Fruit fly (Drosophila melanogaster): ENCODE results near the gene Mcm10.

Mcm10 gene

DNA sequence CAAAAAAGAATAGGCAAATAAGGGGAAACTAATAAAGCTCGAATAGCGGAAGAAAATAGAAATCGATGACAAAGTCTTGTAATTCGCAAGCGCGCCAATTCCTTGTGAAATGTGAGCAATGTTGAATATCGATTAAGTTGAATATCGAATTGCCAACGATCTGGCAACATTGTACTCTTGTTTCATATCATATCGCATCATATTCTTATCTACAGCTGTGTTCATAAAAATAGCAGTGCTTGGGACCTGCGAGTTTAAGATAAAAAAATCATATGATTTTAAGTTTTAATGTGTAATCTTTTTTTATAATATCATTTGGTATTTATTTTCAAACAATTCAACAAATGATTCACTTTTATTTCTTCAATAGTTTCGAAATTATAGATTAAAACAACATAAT lies 30.7 kb upstream of the Mcm10 start (continued):
- TF ChIP-seq D19A (tag; optimal IDR thresholded peaks at IDR 0.05): peak; percentile 52
- no peak for TF ChIP-seq croc (GFP tag; conservative IDR thresholded peaks at IDR 0.05)
- TF ChIP-seq az2 (GFP tag; optimal IDR thresholded peaks at IDR 0.05): peak; percentile 49

- peak; percentile 26 for TF ChIP-seq CG30020 (tag; optimal IDR thresholded peaks at IDR 0.05)
- no peak for TF ChIP-seq CG2678 (tag; optimal IDR thresholded peaks at IDR 0.05)
- peak; percentile 78 for TF ChIP-seq stwl (tag; optimal IDR thresholded peaks at IDR 0.05)
- TF ChIP-seq pros (GFP tag; optimal IDR thresholded peaks at IDR 0.05): peak; percentile 61
- TF ChIP-seq CG17612 (GFP tag; IDR thresholded peaks at IDR 0.05): no peak
- TF ChIP-seq CG15514 (GFP tag; optimal IDR thresholded peaks at IDR 0.05): peak; percentile 41
- TF ChIP-seq Fer1 (GFP tag; optimal IDR thresholded peaks at IDR 0.05): peak; percentile 22
- peak; percentile 14 for TF ChIP-seq CG15601 (tag; optimal IDR thresholded peaks at IDR 0.05)
- TF ChIP-seq trem (tag; optimal IDR thresholded peaks at IDR 0.05): peak; percentile 41
- TF ChIP-seq CG1603 (tag; optimal IDR thresholded peaks at IDR 0.05): peak; percentile 43
- peak; percentile 29 for TF ChIP-seq BEAF-32 (GFP tag; optimal IDR thresholded peaks at IDR 0.05)
- TF ChIP-seq CG10979 (tag; optimal IDR thresholded peaks at IDR 0.05): peak; percentile 27
- no peak for TF ChIP-seq CG14710 (tag; optimal IDR thresholded peaks at IDR 0.05)
- TF ChIP-seq CG12659 (GFP tag; optimal IDR thresholded peaks at IDR 0.05): peak; percentile 25
- TF ChIP-seq kni (GFP tag; optimal IDR thresholded peaks at IDR 0.05): peak; percentile 37
- TF ChIP-seq CG12104 (GFP tag; optimal IDR thresholded peaks at IDR 0.05): no peak
- TF ChIP-seq CG12769 (tag; optimal IDR thresholded peaks at IDR 0.05): peak; percentile 14
- TF ChIP-seq Dp (GFP tag; optimal IDR thresholded peaks at IDR 0.05): peak; percentile 41
- TF ChIP-seq CG8290 (GFP tag; optimal IDR thresholded peaks at IDR 0.05): no peak
- TF ChIP-seq CG8290 (tag; optimal IDR thresholded peaks at IDR 0.05): peak in 1 of 2 experiments; percentile 49
- peak; percentile 99 for TF ChIP-seq CG9437 (GFP tag; optimal IDR thresholded peaks at IDR 0.05)
- peak; percentile 80 for TF ChIP-seq CG13894 (tag; optimal IDR thresholded peaks at IDR 0.05)
- TF ChIP-seq row (GFP tag; IDR thresholded peaks at IDR 0.05): 0 out of 3 replicates have a peak, but pooled peaks have one; percentile 34
- peak; percentile 21 for TF ChIP-seq MESR4 (GFP tag; optimal IDR thresholded peaks at IDR 0.05)
- peak; percentile 12 for TF ChIP-seq grn (GFP tag; optimal IDR thresholded peaks at IDR 0.05)
- peak; percentile 16; the same call in 1 of the 2 replicates for TF ChIP-seq Scr (GFP tag; IDR thresholded peaks at IDR 0.05; ENCODE audit: partially characterized antibody)
- TF ChIP-seq sug (tag; optimal IDR thresholded peaks at IDR 0.05): peak; percentile 23
- TF ChIP-seq unc-4 (GFP tag; IDR thresholded peaks at IDR 0.05; ENCODE audit: partially characterized antibody): peak; percentile 49
- TF ChIP-seq CG10431 (GFP tag; optimal IDR thresholded peaks at IDR 0.05): peak; percentile 96
- peak; percentile 86 for TF ChIP-seq MBD-R2 (GFP tag; IDR thresholded peaks at IDR 0.05)
- TF ChIP-seq abd-A (tag; optimal IDR thresholded peaks at IDR 0.05): no peak
- TF ChIP-seq Dref (GFP tag; IDR thresholded peaks at IDR 0.05): peak; percentile 52
- peak; percentile 14 for TF ChIP-seq Nf-YC (tag; optimal IDR thresholded peaks at IDR 0.05)
- TF ChIP-seq pfk (GFP tag; optimal IDR thresholded peaks at IDR 0.05): peak; percentile 0
- TF ChIP-seq nmo (GFP tag; optimal IDR thresholded peaks at IDR 0.05): peak; percentile 23
- TF ChIP-seq CG34376 (GFP tag; optimal IDR thresholded peaks at IDR 0.05): peak; percentile 14
- TF ChIP-seq jing (GFP tag; optimal IDR thresholded peaks at IDR 0.05): no peak
- peak; percentile 78 for TF ChIP-seq Myb (GFP tag; optimal IDR thresholded peaks at IDR 0.05)
- no peak for TF ChIP-seq vnd (GFP tag; IDR thresholded peaks at IDR 0.05; ENCODE audit: partially characterized antibody)
- TF ChIP-seq sna (GFP tag; IDR thresholded peaks at IDR 0.05; ENCODE audit: partially characterized antibody): 0 out of 2 replicates have a peak, but pooled peaks have one; percentile 16
- no peak for TF ChIP-seq Ada2b (GFP tag; IDR thresholded peaks at IDR 0.05)
- TF ChIP-seq CG13287 (GFP tag; IDR thresholded peaks at IDR 0.05; ENCODE audit: partially characterized antibody): peak; percentile 62
- TF ChIP-seq nerfin-1 (tag; optimal IDR thresholded peaks at IDR 0.05): peak; percentile 78
- peak; percentile 37; the same call in 1 of the 2 replicates for TF ChIP-seq Bgb (GFP tag; IDR thresholded peaks at IDR 0.05; ENCODE audit: partially characterized antibody)
Measured at dm6 chr2L:21153844-21154243, 25.9 kb upstream of the Mcm10 start.
